Fruit fly (Drosophila melanogaster): ENCODE measurements around the gene CG6138.

Gene CG6138

dm6 chr2L:10543048-10543752 lies 23.9 kb upstream of the CG6138 start (continued):
- TF ChIP-seq CG7963 (GFP tag; IDR thresholded peaks at IDR 0.05; ENCODE audit: partially characterized antibody) (no peak), BEAF-32 (GFP tag; optimal IDR thresholded peaks at IDR 0.05) (no peak), Sry-β (GFP tag; optimal IDR thresholded peaks at IDR 0.05) (no peak), CG6689 (GFP tag; IDR thresholded peaks at IDR 0.05) (peak; percentile 70), Lpt (GFP tag; optimal IDR thresholded peaks at IDR 0.05) (no peak), CG4730 (GFP tag; IDR thresholded peaks at IDR 0.05) (0 out of 2 replicates have a peak, but pooled peaks have one; percentile 25), ken (GFP tag; IDR thresholded peaks at IDR 0.05) (0 out of 3 replicates have a peak, but pooled peaks have one; percentile 34), ac (GFP tag; optimal IDR thresholded peaks at IDR 0.05) (peak; percentile 30), Kr (GFP tag; optimal IDR thresholded peaks at IDR 0.05) (peak; percentile 26), HLH54F (GFP tag; optimal IDR thresholded peaks at IDR 0.05) (no peak), en (GFP tag; optimal IDR thresholded peaks at IDR 0.05) (no peak), CG17359 (tag; optimal IDR thresholded peaks at IDR 0.05) (peak; percentile 56), CG4424 (GFP tag; optimal IDR thresholded peaks at IDR 0.05) (peak; percentile 57), ttk (GFP tag; IDR thresholded peaks at IDR 0.05) (peak; percentile 55), CG11560 (tag; IDR thresholded peaks at IDR 0.05) (no peak), CG17802 (tag; optimal IDR thresholded peaks at IDR 0.05) (no peak), TFAM (GFP tag; optimal IDR thresholded peaks at IDR 0.05) (no peak), fu2 (GFP tag; optimal IDR thresholded peaks at IDR 0.05) (no peak), Dfd (GFP tag; optimal IDR thresholded peaks at IDR 0.05) (no peak), nmo (GFP tag; optimal IDR thresholded peaks at IDR 0.05) (peak; percentile 73), CG10654 (GFP tag; optimal IDR thresholded peaks at IDR 0.05) (peak; percentile 16), usp (GFP tag; optimal IDR thresholded peaks at IDR 0.05) (no peak), danr (GFP tag; IDR thresholded peaks at IDR 0.05) (no peak), stc (GFP tag; IDR thresholded peaks at IDR 0.05) (peak; percentile 19; the same call in 1 of the 2 replicates), Asciz (GFP tag; optimal IDR thresholded peaks at IDR 0.05) (peak; percentile 43), CG11696 (GFP tag; IDR thresholded peaks at IDR 0.05) (0 out of 2 replicates have a peak, but pooled peaks have one; percentile 9), Spps (tag; optimal IDR thresholded peaks at IDR 0.05) (peak; percentile 44), twi (tag; optimal IDR thresholded peaks at IDR 0.05) (peak; percentile 18), CHES-1-like (GFP tag; optimal IDR thresholded peaks at IDR 0.05) (no peak), ham (GFP tag; IDR thresholded peaks at IDR 0.05) (no peak), Max (GFP tag; optimal IDR thresholded peaks at IDR 0.05) (peak; percentile 40), CG18764 (GFP tag; optimal IDR thresholded peaks at IDR 0.05) (peak; percentile 5), CG15073 (GFP tag; optimal IDR thresholded peaks at IDR 0.05) (no peak), CG1529 (GFP tag; optimal IDR thresholded peaks at IDR 0.05) (peak; percentile 46), sisA (GFP tag; IDR thresholded peaks at IDR 0.05) (0 out of 2 replicates have a peak, but pooled peaks have one; percentile 6), CG11085 (GFP tag; IDR thresholded peaks at IDR 0.05) (no peak), CG11695 (GFP tag; IDR thresholded peaks at IDR 0.05) (no peak; the same call in 2 of the 3 replicates), Dp (GFP tag; optimal IDR thresholded peaks at IDR 0.05) (no peak), CG12299 (tag; optimal IDR thresholded peaks at IDR 0.05) (no peak), Ada2b (GFP tag; IDR thresholded peaks at IDR 0.05) (no peak), CG1832 (GFP tag; optimal IDR thresholded peaks at IDR 0.05) (no peak), Eip74EF (GFP tag; optimal IDR thresholded peaks at IDR 0.05) (peak in 1 of 2 experiments; percentile 52), knrl (GFP tag; IDR thresholded peaks at IDR 0.05; ENCODE audit: partially characterized antibody) (no peak), CG10267 (tag; optimal IDR thresholded peaks at IDR 0.05) (peak; percentile 63), fd64A (GFP tag; optimal IDR thresholded peaks at IDR 0.05) (no peak), CG7745 (tag; optimal IDR thresholded peaks at IDR 0.05) (peak; percentile 81), CG12219 (GFP tag; optimal IDR thresholded peaks at IDR 0.05) (peak; percentile 5), Adf1 (GFP tag; IDR thresholded peaks at IDR 0.05) (no peak), CG9727 (GFP tag; optimal IDR thresholded peaks at IDR 0.05) (peak; percentile 70), zfh2 (GFP tag; optimal IDR thresholded peaks at IDR 0.05) (no peak)

Measured in whole organism, embryonic.